Worm (Caenorhabditis elegans) whole organism, mixed stage, embryonic: ENCODE data around the gene best-23.
A peak's percentile ranks its signal among the peaks of the same experiment; 100 is the strongest.

Experiments used
- ces-1 ChIP-seq: fragments of 150-350 bp; optimal IDR thresholded peaks from 2 replicates; lab custom pipeline; 2014; ENCODE audit warnings: missing biosample characterization, missing genetic modification reagents, missing genetic modification characterization
- lin-13 ChIP-seq: fragments of 150-350 bp; optimal IDR thresholded peaks from 2 replicates; lab custom pipeline; 2014; ENCODE audit warnings: missing biosample characterization, missing genetic modification characterization
- lsy-2 ChIP-seq: fragments of 150-350 bp; optimal IDR thresholded peaks from 2 replicates; lab custom pipeline; 2014; ENCODE audit warnings: missing biosample characterization, missing genetic modification characterization
- mab-5 ChIP-seq: fragments of 150-350 bp; optimal IDR thresholded peaks from 2 replicates; lab custom pipeline; 2014; ENCODE audit warnings: missing biosample characterization, missing genetic modification characterization
- mep-1 ChIP-seq: fragments of 150-350 bp; optimal IDR thresholded peaks from 2 replicates; lab custom pipeline; 2017; ENCODE audit warnings: missing biosample characterization, missing genetic modification reagents, missing genetic modification characterization, inconsistent platforms
- nhr-12 ChIP-seq: fragments of 150-350 bp; optimal IDR thresholded peaks from 2 replicates; lab custom pipeline; 2014; ENCODE audit warnings: missing biosample characterization, missing genetic modification characterization
- nhr-237 ChIP-seq: fragments of 150-350 bp; optimal IDR thresholded peaks from 2 replicates; lab custom pipeline; 2014; ENCODE audit warnings: missing biosample characterization, missing genetic modification characterization
- nhr-28 ChIP-seq: fragments of 150-350 bp; optimal IDR thresholded peaks from 2 replicates; lab custom pipeline; 2014; ENCODE audit warnings: missing biosample characterization, missing genetic modification characterization
- sptf-1 ChIP-seq: sonication (generic microtip); optimal IDR thresholded peaks from 2 replicates; lab custom pipeline; 2017; ENCODE audit warnings: mild to moderate bottlenecking, missing genetic modification characterization, moderate library complexity, missing compliant biosample characterization
- unc-39 ChIP-seq: fragments of 150-350 bp; optimal IDR thresholded peaks from 2 replicates; lab custom pipeline; 2014; ENCODE audit warnings: missing biosample characterization, missing genetic modification characterization
- ztf-11 ChIP-seq: fragments of 150-350 bp; optimal IDR thresholded peaks from 2 replicates; lab custom pipeline; 2014; ENCODE audit warnings: missing biosample characterization, missing genetic modification characterization

DNA sequence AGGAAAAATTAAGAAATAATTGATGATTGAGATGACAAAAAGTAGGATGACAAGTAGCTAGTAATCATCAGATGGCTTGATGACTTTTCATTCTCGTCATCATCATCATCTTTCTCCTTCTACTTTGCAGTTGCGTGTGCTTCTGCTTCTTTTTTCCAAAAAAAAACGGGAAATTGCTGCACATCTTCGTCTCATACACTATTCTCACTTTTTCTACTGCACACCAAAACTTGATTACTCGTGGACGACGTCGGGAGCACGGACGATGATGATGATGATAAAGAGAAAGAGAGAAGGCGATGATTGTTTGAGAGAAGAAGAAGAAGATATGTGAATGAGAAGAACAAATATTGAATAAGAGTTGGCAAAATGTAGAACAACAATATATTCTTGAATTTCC lies 13.8 kb upstream of the best-23 start:
- TF ChIP-seq ztf-11 (tag; lab: Kevin White, UChicago): no peak
- no peak for TF ChIP-seq lin-13 (tag; lab: Kevin White, UChicago)
- TF ChIP-seq mep-1 (tag; lab: Kevin White, UChicago): no peak
- TF ChIP-seq nhr-12 (tag; lab: Kevin White, UChicago): no peak
- no peak for TF ChIP-seq unc-39 (tag; lab: Kevin White, UChicago)
- peak; percentile 94 for TF ChIP-seq ces-1
- no peak for TF ChIP-seq sptf-1 (tag; lab: Kevin White, UChicago)
- TF ChIP-seq nhr-237: no peak
- TF ChIP-seq nhr-28 (tag; lab: Kevin White, UChicago): no peak
- TF ChIP-seq lsy-2: no peak
- no peak for TF ChIP-seq mab-5
